Worm (Caenorhabditis elegans) whole organism, L3 larva: ENCODE results near the gene H12D21.11.

ENCODE experiments used
- ZK546.5 ChIP-seq: sonication (generic microtip); optimal IDR thresholded peaks from 2 replicates; lab custom pipeline; 2017; ENCODE audit warnings: missing biosample characterization, missing genetic modification characterization
- ama-1 ChIP-seq: fragments of 150-350 bp; optimal IDR thresholded peaks from 2 replicates; lab custom pipeline; 2018
- egl-5 ChIP-seq: fragments of 150-350 bp; optimal IDR thresholded peaks from 2 replicates; lab custom pipeline; 2017; ENCODE audit warnings: missing biosample characterization, missing genetic modification reagents, missing genetic modification characterization, inconsistent platforms
- lin-39 ChIP-seq: fragments of 150-350 bp; optimal IDR thresholded peaks from 2 replicates; lab custom pipeline; 2018; ENCODE audit warnings: missing biosample characterization, missing genetic modification reagents, missing genetic modification characterization
- mdl-1 ChIP-seq: fragments of 150-350 bp; optimal IDR thresholded peaks from 2 replicates; lab custom pipeline; 2014; ENCODE audit warnings: missing biosample characterization, missing genetic modification characterization
- mml-1 ChIP-seq: fragments of 150-350 bp; sonication (generic microtip); optimal IDR thresholded peaks from 3 replicates; lab custom pipeline; 2014; ENCODE audit warnings: missing biosample characterization, missing genetic modification characterization
- nfya-1 ChIP-seq: sonication (generic microtip); optimal IDR thresholded peaks from 2 replicates; lab custom pipeline; 2017; ENCODE audit warnings: missing genetic modification characterization, mild to moderate bottlenecking, missing compliant biosample characterization, antibody characterized with exemption, moderate library complexity; ENCODE audit not compliant: insufficient read depth
- nhr-11 ChIP-seq: fragments of 150-350 bp; optimal IDR thresholded peaks from 2 replicates; lab custom pipeline; 2014; ENCODE audit warnings: missing biosample characterization, missing genetic modification characterization
- nhr-237 ChIP-seq: fragments of 150-350 bp; optimal IDR thresholded peaks from 2 replicates; lab custom pipeline; 2014; ENCODE audit warnings: missing biosample characterization, missing genetic modification characterization
- nhr-25 ChIP-seq: sonication (generic microtip); optimal IDR thresholded peaks from 2 replicates; lab custom pipeline; 2017; ENCODE audit warnings: missing biosample characterization, missing genetic modification characterization
- nhr-28 ChIP-seq: fragments of 150-350 bp; optimal IDR thresholded peaks from 2 replicates; lab custom pipeline; 2014; ENCODE audit warnings: missing biosample characterization, missing genetic modification characterization
- nhr-76 ChIP-seq: fragments of 150-350 bp; sonication (generic microtip); optimal IDR thresholded peaks from 5 replicates; lab custom pipeline; 2014; ENCODE audit warnings: missing biosample characterization, missing genetic modification characterization
- pqm-1 ChIP-seq: fragments of 150-350 bp; optimal IDR thresholded peaks from 2 replicates; lab custom pipeline; 2017; ENCODE audit warnings: missing biosample characterization, missing genetic modification characterization, inconsistent platforms
- snpc-4 ChIP-seq: fragments of 150-350 bp; optimal IDR thresholded peaks from 2 replicates; lab custom pipeline; 2014; ENCODE audit warnings: missing biosample characterization, missing genetic modification characterization

ce11 chrV:14942898-14943297, 27.2 kb downstream of the H12D21.11 start:
- TF ChIP-seq nhr-237 (tag; lab: Kevin White, UChicago) (no peak), nfya-1 (tag; lab: Kevin White, UChicago) (no peak), nhr-76 (tag; lab: Kevin White, UChicago) (no peak), ZK546.5 (tag; lab: Kevin White, UChicago) (no peak), snpc-4 (tag; lab: Kevin White, UChicago) (no peak), nhr-25 (tag; lab: Kevin White, UChicago) (no peak), lin-39 (tag; lab: Kevin White, UChicago) (no peak), egl-5 (no peak), nhr-28 (tag; lab: Kevin White, UChicago) (no peak), mml-1 (tag; lab: Kevin White, UChicago) (no peak), mdl-1 (tag; lab: Kevin White, UChicago) (no peak), nhr-11 (tag; lab: Kevin White, UChicago) (no peak), pqm-1 (tag; lab: Kevin White, UChicago) (no peak), ama-1 (lab: Kevin White, UChicago) (no peak)
